Worm (Caenorhabditis elegans) whole organism, L2 larva: Measurements from ENCODE around the gene mboa-3.

Source experiments
- alr-1 ChIP-seq: fragments of 150-350 bp; optimal IDR thresholded peaks from 2 replicates; lab custom pipeline; 2014; ENCODE audit warnings: missing biosample characterization, missing genetic modification characterization
- ama-1 ChIP-seq: fragments of 150-350 bp; optimal IDR thresholded peaks from 2 replicates; lab custom pipeline; 2018; ENCODE audit warnings: inconsistent platforms
- ceh-16 ChIP-seq: fragments of 150-350 bp; optimal IDR thresholded peaks from 2 replicates; lab custom pipeline; 2014; ENCODE audit warnings: missing biosample characterization, missing genetic modification characterization
- ceh-82 ChIP-seq: fragments of 150-350 bp; optimal IDR thresholded peaks from 2 replicates; lab custom pipeline; 2014; ENCODE audit warnings: missing biosample characterization, missing genetic modification characterization
- lin-11 ChIP-seq: fragments of 150-350 bp; sonication (generic microtip); optimal IDR thresholded peaks from 2 replicates; lab custom pipeline; 2014; ENCODE audit warnings: missing biosample characterization, missing genetic modification characterization, inconsistent platforms, mixed read lengths
- mdl-1 ChIP-seq, 2 experiments: fragments of 150-350 bp in 1 of 2; sonication (generic microtip) in 1 of 2; optimal IDR thresholded peaks; 2 replicates each; lab custom pipeline; 2017; ENCODE audit warnings: missing biosample characterization in 2 of 2, missing genetic modification characterization in 2 of 2
- nhr-11 ChIP-seq: fragments of 150-350 bp; optimal IDR thresholded peaks from 2 replicates; lab custom pipeline; 2014; ENCODE audit warnings: missing biosample characterization, missing genetic modification characterization
- nhr-129 ChIP-seq: fragments of 150-350 bp; optimal IDR thresholded peaks from 2 replicates; lab custom pipeline; 2014; ENCODE audit warnings: missing biosample characterization, missing genetic modification characterization
- nhr-77 ChIP-seq: fragments of 150-350 bp; optimal IDR thresholded peaks from 2 replicates; lab custom pipeline; 2014; ENCODE audit warnings: missing biosample characterization, missing genetic modification characterization
- peb-1 ChIP-seq: fragments of 150-350 bp; optimal IDR thresholded peaks from 2 replicates; lab custom pipeline; 2014; ENCODE audit warnings: missing biosample characterization, missing genetic modification characterization
- skn-1 ChIP-seq: sonication (generic microtip); optimal IDR thresholded peaks from 2 replicates; lab custom pipeline; 2017; ENCODE audit warnings: missing biosample characterization, missing genetic modification characterization
- sma-3 ChIP-seq: sonication (generic microtip); optimal IDR thresholded peaks from 2 replicates; lab custom pipeline; 2016; ENCODE audit warnings: missing genetic modification reagents, missing genetic modification characterization, missing compliant biosample characterization
- unc-62 ChIP-seq: fragments of 150-350 bp; optimal IDR thresholded peaks from 2 replicates; lab custom pipeline; 2014; ENCODE audit warnings: missing biosample characterization, missing genetic modification reagents, missing genetic modification characterization

- no peak for TF ChIP-seq ama-1 (lab: Kevin White, UChicago)
- no peak for TF ChIP-seq ceh-16 (tag; lab: Kevin White, UChicago)
- peak in 1 of 2 experiments; percentile 39 for TF ChIP-seq mdl-1 (tag; optimal IDR thresholded peaks at IDR 0.05; lab: Kevin White, UChicago)
- no peak for TF ChIP-seq skn-1 (tag; lab: Kevin White, UChicago)
- no peak for TF ChIP-seq lin-11 (tag; lab: Kevin White, UChicago)
- TF ChIP-seq peb-1 (tag; lab: Kevin White, UChicago): no peak
- no peak for TF ChIP-seq alr-1 (tag; lab: Kevin White, UChicago)
- peak; percentile 67 for TF ChIP-seq nhr-129
- TF ChIP-seq unc-62 (GFP tag; lab: Kevin White, UChicago): no peak
- TF ChIP-seq nhr-77 (tag; lab: Kevin White, UChicago): no peak
- no peak for TF ChIP-seq ceh-82 (tag; lab: Kevin White, UChicago)
- no peak for TF ChIP-seq sma-3
- no peak for TF ChIP-seq nhr-11 (tag; lab: Kevin White, UChicago)
Measured at ce11 chrX:5522769-5523601, at the start of gene mboa-3.
